Fruit fly (Drosophila melanogaster) whole organism, pupa: ENCODE results near the gene CG14050.

Source experiments
- CG10348 ChIP-seq: fragments of 200-800 bp; sonication (Bioruptor generic); IDR thresholded peaks from 2 replicates; pipeline ENCODE4 v1.3.6; 2022; ENCODE audit warnings: missing biosample characterization, missing genetic modification characterization
- CG12605 ChIP-seq: fragments of 200-800 bp; sonication (Bioruptor generic); IDR thresholded peaks from 2 replicates; pipeline ENCODE4 v1.3.6; 2022; ENCODE audit warnings: missing biosample characterization, missing genetic modification characterization
- CG14655 ChIP-seq: fragments of 200-800 bp; sonication (Bioruptor generic); optimal IDR thresholded peaks from 3 replicates; lab custom pipeline; 2017; ENCODE audit warnings: mild to moderate bottlenecking, missing biosample characterization, missing genetic modification reagents, missing genetic modification characterization
- CG15710 ChIP-seq: fragments of 200-800 bp; sonication (Bioruptor generic); optimal IDR thresholded peaks from 2 replicates; lab custom pipeline; 2018; ENCODE audit warnings: missing biosample characterization, mild to moderate bottlenecking, missing genetic modification characterization, moderate library complexity
- CG17806 ChIP-seq: fragments of 200-800 bp; sonication (Bioruptor generic); optimal IDR thresholded peaks from 2 replicates; lab custom pipeline; 2018; ENCODE audit warnings: missing biosample characterization, mild to moderate bottlenecking, missing genetic modification characterization, moderate library complexity
- CG32121 ChIP-seq: fragments of 200-800 bp; sonication (Bioruptor generic); IDR thresholded peaks from 2 replicates; pipeline ENCODE4 v1.3.6; 2022; ENCODE audit warnings: missing biosample characterization, missing genetic modification characterization
- CG8159 ChIP-seq: fragments of 200-800 bp; sonication (Bioruptor generic); optimal IDR thresholded peaks from 3 replicates; lab custom pipeline; 2018; ENCODE audit warnings: missing biosample characterization, mild to moderate bottlenecking, missing genetic modification characterization, moderate library complexity
- EcR ChIP-seq: fragments of 200-800 bp; sonication (Bioruptor generic); optimal IDR thresholded peaks from 3 replicates; lab custom pipeline; 2019; ENCODE audit warnings: missing biosample characterization, missing genetic modification characterization, mild to moderate bottlenecking, moderate library complexity, missing genetic modification reagents
- Snoo ChIP-seq: fragments of 200-800 bp; sonication (Bioruptor generic); optimal IDR thresholded peaks from 3 replicates; lab custom pipeline; 2017; ENCODE audit warnings: missing biosample characterization, mild to moderate bottlenecking, missing genetic modification characterization, inconsistent platforms
- fd96Ca ChIP-seq: fragments of 200-800 bp; sonication (Bioruptor generic); IDR thresholded peaks from 3 replicates; pipeline ENCODE4 v1.3.6; 2022; ENCODE audit warnings: missing biosample characterization, missing genetic modification characterization
- rn ChIP-seq: fragments of 200-800 bp; sonication (Bioruptor generic); IDR thresholded peaks from 2 replicates; pipeline ENCODE4 v1.3.6; 2022; ENCODE audit warnings: missing biosample characterization, missing genetic modification characterization

DNA sequence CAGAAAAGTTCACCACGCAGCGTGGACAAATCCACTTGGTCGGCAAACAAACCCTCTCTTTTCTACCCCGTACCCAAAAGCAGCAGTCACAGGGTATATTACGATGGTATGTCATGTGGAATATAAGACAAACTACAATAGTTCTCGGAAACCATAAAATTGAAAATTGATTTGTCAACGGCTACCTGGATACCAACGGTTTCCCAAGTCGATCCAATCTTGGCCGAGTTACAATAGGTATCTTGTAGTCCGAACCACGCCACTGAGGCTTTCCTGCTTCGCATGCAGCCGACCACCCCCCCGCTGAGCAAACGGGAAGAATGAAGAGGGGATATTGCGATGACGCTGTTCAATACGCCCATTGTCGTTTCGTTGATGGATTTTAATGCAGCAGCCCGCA is 7.6 kb downstream of the CG14050 start:
- TF ChIP-seq fd96Ca (GFP tag; lab: Robert Waterston, UW) (peak; percentile 84), CG12605 (no peak), CG32121 (GFP tag; lab: Robert Waterston, UW) (peak; percentile 61), CG14655 (GFP tag; lab: Kevin White, UChicago) (peak; percentile 43), CG17806 (tag; lab: Kevin White, UChicago) (peak; percentile 46), EcR (GFP tag; lab: Kevin White, UChicago) (no peak), Snoo (tag; lab: Kevin White, UChicago) (peak; percentile 67), CG10348 (GFP tag; lab: Robert Waterston, UW) (no peak), rn (no peak), CG8159 (tag; lab: Kevin White, UChicago) (peak; percentile 55), CG15710 (tag; lab: Kevin White, UChicago) (peak; percentile 49)
